Worm (Caenorhabditis elegans): ENCODE results near the gene haf-3.

DNA sequence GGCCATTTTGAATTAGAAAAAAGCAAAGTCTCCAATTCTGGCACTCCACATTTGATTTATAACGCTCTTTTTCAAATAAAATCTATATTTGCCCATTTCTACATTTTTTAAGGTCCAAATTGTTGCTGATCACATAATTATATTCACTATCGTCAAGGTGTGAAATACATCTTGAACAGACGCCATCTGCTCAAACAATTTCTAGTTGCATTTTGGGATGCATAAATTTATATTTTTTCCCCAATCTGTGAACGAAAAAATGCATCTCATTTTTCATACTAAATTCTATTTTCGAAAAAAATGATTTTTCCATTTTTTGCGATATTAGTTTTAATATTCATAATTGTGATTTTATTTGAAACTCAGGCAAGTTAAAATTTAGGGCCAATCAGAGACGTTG lies 27.3 kb upstream of the haf-3 start, which contains the start of gene T26E4.7:
- TF ChIP-seq nhr-20 (tag; optimal IDR thresholded peaks at IDR 0.05) (no peak), ceh-88 (GFP tag; IDR thresholded peaks at IDR 0.05) (no peak), dpl-1 (GFP tag; optimal IDR thresholded peaks at IDR 0.05) (no peak), unc-62 (GFP tag; optimal IDR thresholded peaks at IDR 0.05) (no peak), fos-1 (tag; optimal IDR thresholded peaks at IDR 0.05) (no peak), unc-130 (tag; optimal IDR thresholded peaks at IDR 0.05) (no peak), tlp-1 (tag; optimal IDR thresholded peaks at IDR 0.05) (no peak), egl-27 (tag; optimal IDR thresholded peaks at IDR 0.05) (no peak), nhr-76 (tag; optimal IDR thresholded peaks at IDR 0.05) (no peak), mef-2 (tag; optimal IDR thresholded peaks at IDR 0.05) (no peak), nhr-77 (tag; optimal IDR thresholded peaks at IDR 0.05) (no peak), sox-4 (tag; optimal IDR thresholded peaks at IDR 0.05) (no peak)
